Fruit fly (Drosophila melanogaster) whole organism, wandering third instar larva: ENCODE measurements around the gene janB.

ENCODE experiments used
- Abd-B ChIP-seq: fragments of >200 bp; optimal IDR thresholded peaks from 2 replicates; lab custom pipeline; 2017; ENCODE audit warnings: missing biosample characterization, missing genetic modification characterization
- CG32264 ChIP-seq: fragments of 200-800 bp; sonication (Bioruptor generic); optimal IDR thresholded peaks from 2 replicates; lab custom pipeline; 2016; ENCODE audit warnings: missing biosample characterization, missing genetic modification characterization
- CG9705 ChIP-seq: fragments of 200-800 bp; sonication (Bioruptor generic); optimal IDR thresholded peaks from 2 replicates; lab custom pipeline; 2018; ENCODE audit warnings: missing biosample characterization, mild to moderate bottlenecking, missing genetic modification characterization
- CrebA ChIP-seq: fragments of 200-800 bp; sonication (Bioruptor generic); optimal IDR thresholded peaks from 2 replicates; lab custom pipeline; 2016; ENCODE audit warnings: missing biosample characterization, mild to moderate bottlenecking, missing genetic modification characterization, borderline replicate concordance
- Dif ChIP-seq: fragments of 200-275, 200-300 bp; sonication (Bioruptor generic); optimal IDR thresholded peaks from 2 replicates; lab custom pipeline; 2018; ENCODE audit warnings: missing biosample characterization, missing genetic modification characterization; ENCODE audit not compliant: partially characterized antibody
- GATAd ChIP-seq: sonication (Bioruptor generic); optimal IDR thresholded peaks from 2 replicates; lab custom pipeline; 2016; ENCODE audit warnings: missing biosample characterization, missing genetic modification characterization
- HLH106 ChIP-seq: fragments of 200-800 bp; optimal IDR thresholded peaks from 3 replicates; lab custom pipeline; 2019; ENCODE audit warnings: missing biosample characterization, mild to moderate bottlenecking, missing genetic modification characterization, moderate library complexity
- Hnf4 ChIP-seq: fragments of 200-800 bp; sonication (Bioruptor generic); optimal IDR thresholded peaks from 2 replicates; lab custom pipeline; 2016; ENCODE audit warnings: missing biosample characterization, mild to moderate bottlenecking, missing genetic modification characterization
- Hr78 ChIP-seq: fragments of >200 bp; optimal IDR thresholded peaks from 2 replicates; lab custom pipeline; 2017; ENCODE audit warnings: missing biosample characterization, missing genetic modification characterization
- Jra ChIP-seq: sonication (Bioruptor generic); optimal IDR thresholded peaks from 2 replicates; lab custom pipeline; 2016; ENCODE audit warnings: missing biosample characterization, missing genetic modification characterization
- Mio ChIP-seq: sonication (Bioruptor generic); optimal IDR thresholded peaks from 2 replicates; lab custom pipeline; 2016; ENCODE audit warnings: missing biosample characterization, missing genetic modification characterization
- Myc ChIP-seq: fragments of >200 bp; optimal IDR thresholded peaks from 2 replicates; lab custom pipeline; 2017
- N ChIP-seq: fragments of >200 bp; optimal IDR thresholded peaks from 2 replicates; lab custom pipeline; 2018; ENCODE audit warnings: missing biosample characterization, missing external identifiers, missing genetic modification characterization
- OdsH ChIP-seq: fragments of 200-800 bp; sonication (Bioruptor generic); optimal IDR thresholded peaks from 2 replicates; lab custom pipeline; 2016; ENCODE audit warnings: missing biosample characterization, mild to moderate bottlenecking, missing genetic modification characterization
- Rel ChIP-seq, 2 experiments: fragments of 200-800 bp; sonication (Bioruptor generic) in 1 of 2; optimal IDR thresholded peaks; 2 replicates in 1 of 2; 3 replicates in 1 of 2; lab custom pipeline; 2016 to 2019; ENCODE audit warnings: mild to moderate bottlenecking in 2 of 2, missing biosample characterization in 2 of 2, missing genetic modification characterization in 2 of 2, moderate library complexity in 1 of 2
- Sp1 ChIP-seq: fragments of 200-800 bp; sonication (Bioruptor generic); optimal IDR thresholded peaks from 3 replicates; lab custom pipeline; 2019; ENCODE audit warnings: missing biosample characterization, mild to moderate bottlenecking, missing genetic modification characterization, moderate library complexity
- Vsx2 ChIP-seq: fragments of 200-300, 225-300 bp; sonication (Bioruptor generic); optimal IDR thresholded peaks from 2 replicates; lab custom pipeline; 2018; ENCODE audit warnings: missing biosample characterization, missing genetic modification characterization; ENCODE audit not compliant: partially characterized antibody
- br ChIP-seq: fragments of 200-800 bp; sonication (Bioruptor generic); optimal IDR thresholded peaks from 2 replicates; lab custom pipeline; 2016; ENCODE audit warnings: missing biosample characterization, missing genetic modification characterization
- dl ChIP-seq, 2 experiments: fragments of 175-275, 200-275 bp in 1 of 2; fragments of 200-275 bp in 1 of 2; sonication (Bioruptor generic); optimal IDR thresholded peaks; lab custom pipeline; 2018; ENCODE audit warnings: mild to moderate bottlenecking in 2 of 2, missing biosample characterization in 2 of 2, missing genetic modification characterization in 2 of 2, moderate library complexity in 2 of 2; ENCODE audit not compliant: partially characterized antibody in 2 of 2, insufficient read depth in 1 of 2
- dmrt93B ChIP-seq: fragments of 200-800 bp; sonication (Bioruptor generic); optimal IDR thresholded peaks from 2 replicates; lab custom pipeline; 2018; ENCODE audit warnings: missing biosample characterization, mild to moderate bottlenecking, missing genetic modification characterization
- ey ChIP-seq: fragments of 200-800 bp; sonication (Bioruptor generic); optimal IDR thresholded peaks from 2 replicates; lab custom pipeline; 2016; ENCODE audit warnings: missing biosample characterization, missing genetic modification characterization
- foxo ChIP-seq, 2 experiments: fragments of 200-800 bp; sonication (Bioruptor generic); optimal IDR thresholded peaks; 2 replicates in 1 of 2; 3 replicates in 1 of 2; lab custom pipeline; 2016 to 2017; ENCODE audit warnings: missing biosample characterization in 2 of 2, missing genetic modification characterization in 2 of 2
- fru ChIP-seq: fragments of 200-800 bp; sonication (Bioruptor generic); optimal IDR thresholded peaks from 3 replicates; lab custom pipeline; 2016; ENCODE audit warnings: missing biosample characterization, mild to moderate bottlenecking, missing genetic modification characterization
- h ChIP-seq: fragments of 200-800 bp; sonication (Bioruptor generic); optimal IDR thresholded peaks from 3 replicates; lab custom pipeline; 2016; ENCODE audit warnings: missing biosample characterization, mild to moderate bottlenecking, missing genetic modification characterization
- jim ChIP-seq: fragments of 175-275, 200-325 bp; sonication (Bioruptor generic); optimal IDR thresholded peaks from 2 replicates; lab custom pipeline; 2016; ENCODE audit warnings: missing biosample characterization, mild to moderate bottlenecking, missing genetic modification characterization
- lola ChIP-seq: fragments of >200 bp; optimal IDR thresholded peaks from 2 replicates; lab custom pipeline; 2017; ENCODE audit warnings: missing biosample characterization, missing genetic modification characterization
- psq ChIP-seq: fragments of 200-800 bp; sonication (Bioruptor generic); optimal IDR thresholded peaks from 3 replicates; lab custom pipeline; 2017; ENCODE audit warnings: missing biosample characterization, mild to moderate bottlenecking, missing genetic modification characterization, moderate library complexity
- rgr ChIP-seq: fragments of 200-800 bp; sonication (Bioruptor generic); optimal IDR thresholded peaks from 3 replicates; lab custom pipeline; 2016; ENCODE audit warnings: missing biosample characterization, mild to moderate bottlenecking, missing genetic modification characterization
- sage ChIP-seq: fragments of 200-800 bp; sonication (Bioruptor generic); optimal IDR thresholded peaks from 2 replicates; lab custom pipeline; 2016; ENCODE audit warnings: missing biosample characterization, mild to moderate bottlenecking, missing genetic modification characterization
- sv ChIP-seq: fragments of 200-800 bp; sonication (Bioruptor generic); optimal IDR thresholded peaks from 3 replicates; lab custom pipeline; 2016; ENCODE audit warnings: missing biosample characterization, missing genetic modification characterization
- tai ChIP-seq: sonication (Bioruptor generic); optimal IDR thresholded peaks from 2 replicates; lab custom pipeline; 2016; ENCODE audit warnings: missing biosample characterization, missing genetic modification characterization
- usp ChIP-seq: fragments of >200 bp; optimal IDR thresholded peaks from 2 replicates; lab custom pipeline; 2017; ENCODE audit warnings: missing biosample characterization, missing genetic modification characterization
- woc ChIP-seq: sonication (Bioruptor generic); optimal IDR thresholded peaks from 2 replicates; lab custom pipeline; 2016; ENCODE audit warnings: missing biosample characterization, mild to moderate bottlenecking, missing genetic modification characterization

janB gene

DNA sequence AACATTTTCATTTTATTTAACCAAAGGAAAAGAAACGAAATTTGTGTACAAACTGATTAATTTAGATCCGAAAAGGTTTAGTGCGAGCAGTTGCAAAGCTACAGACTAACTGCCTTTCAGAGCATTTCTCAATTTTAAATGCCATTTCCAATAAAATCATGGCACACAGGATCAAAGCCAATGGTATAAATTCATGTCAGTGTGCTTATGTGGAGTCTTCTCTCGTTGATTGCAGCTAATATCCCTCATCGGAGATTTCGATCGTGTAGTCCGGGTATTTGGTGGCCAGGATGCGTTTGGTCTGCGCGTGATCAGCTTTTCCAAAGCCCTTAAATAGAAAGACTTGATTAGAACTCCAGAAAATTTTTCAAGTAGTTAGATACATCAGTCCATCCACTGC, at the start of gene janB:
Gene janB, minus strand, starts transcription at position 101 of the 400 bp plus-strand sequence.
- no peak for TF ChIP-seq N
- no peak for TF ChIP-seq sv (GFP tag; lab: Kevin White, UChicago)
- TF ChIP-seq CG9705 (GFP tag; lab: Kevin White, UChicago): no peak
- no peak for TF ChIP-seq Myc (lab: Kevin White, UChicago)

- TF ChIP-seq Jra (GFP tag; lab: Kevin White, UChicago): no peak
- no peak for TF ChIP-seq Mio (GFP tag; lab: Kevin White, UChicago)
- no peak for TF ChIP-seq HLH106 (tag; lab: Kevin White, UChicago)
- TF ChIP-seq usp: no peak
- no peak for TF ChIP-seq jim (GFP tag; lab: Kevin White, UChicago)
- no peak for TF ChIP-seq dmrt93B (GFP tag; lab: Kevin White, UChicago)
- no peak for TF ChIP-seq Dif (GFP tag; lab: Kevin White, UChicago)
- TF ChIP-seq woc (GFP tag; lab: Kevin White, UChicago): no peak
- no peak for TF ChIP-seq GATAd (GFP tag; lab: Kevin White, UChicago)
- no peak for TF ChIP-seq Hnf4
- no peak for TF ChIP-seq fru (GFP tag; lab: Kevin White, UChicago)
- TF ChIP-seq tai (GFP tag; lab: Kevin White, UChicago): no peak
- no peak for TF ChIP-seq h (GFP tag; lab: Kevin White, UChicago)
- TF ChIP-seq lola (GFP tag; lab: Kevin White, UChicago): no peak
- TF ChIP-seq CrebA (GFP tag; lab: Kevin White, UChicago): no peak
- no peak for TF ChIP-seq br (GFP tag; lab: Kevin White, UChicago)
- no peak for TF ChIP-seq Vsx2
- TF ChIP-seq, all 38 proteins: peak for 0
Measured at dm6 chr3R:30084137-30084536, 45.6 kb upstream of the janB start.

DNA sequence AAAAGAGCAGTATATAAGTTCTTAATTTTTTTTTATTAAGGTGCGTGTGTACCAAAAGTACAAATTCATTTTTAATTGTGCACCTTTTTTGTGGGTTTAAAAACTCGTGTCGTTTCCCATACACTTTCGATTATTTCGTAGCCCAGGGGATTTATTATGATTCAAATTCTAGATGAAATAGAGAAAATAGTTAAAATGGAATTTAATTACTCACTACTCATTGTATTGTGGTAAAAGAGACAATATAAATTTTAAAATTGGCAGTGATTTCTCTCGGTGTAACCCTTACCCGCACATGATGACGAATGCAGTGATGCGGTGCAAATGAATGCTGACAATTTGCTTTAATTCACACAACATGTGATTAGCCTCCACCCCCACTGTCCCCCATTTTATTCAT, 44.7 kb upstream of the janB start:
- TF ChIP-seq dl (GFP tag; optimal IDR thresholded peaks at IDR 0.05; lab: Kevin White, UChicago; ENCODE audit: insufficient read depth in 1 of 2, partially characterized antibody in 2 of 2) (no peak), br (GFP tag; lab: Kevin White, UChicago) (peak; percentile 2), sage (GFP tag; lab: Kevin White, UChicago) (no peak), CrebA (GFP tag; lab: Kevin White, UChicago) (no peak), ey (GFP tag; lab: Kevin White, UChicago) (peak; percentile 42), h (GFP tag; lab: Kevin White, UChicago) (peak; percentile 40), foxo (GFP tag; optimal IDR thresholded peaks at IDR 0.05; lab: Kevin White, UChicago) (peak in 1 of 2 experiments; percentile 3), Myc (lab: Kevin White, UChicago) (no peak), tai (GFP tag; lab: Kevin White, UChicago) (no peak), Abd-B (GFP tag; lab: Kevin White, UChicago) (no peak), Mio (GFP tag; lab: Kevin White, UChicago) (no peak), HLH106 (tag; lab: Kevin White, UChicago) (peak; percentile 57), psq (peak; percentile 27), rgr (peak; percentile 29), Hr78 (no peak), Sp1 (GFP tag; lab: Kevin White, UChicago) (peak; percentile 15), GATAd (GFP tag; lab: Kevin White, UChicago) (no peak), Rel (GFP tag; optimal IDR thresholded peaks at IDR 0.05; lab: Kevin White, UChicago) (no peak), Rel (tag; optimal IDR thresholded peaks at IDR 0.05; lab: Kevin White, UChicago) (no peak), Vsx2 (no peak), OdsH (GFP tag; lab: Kevin White, UChicago) (no peak)

- TF ChIP-seq foxo (GFP tag; optimal IDR thresholded peaks at IDR 0.05; lab: Kevin White, UChicago): peak in 1 of 2 experiments; percentile 64
- no peak for TF ChIP-seq sage (GFP tag; lab: Kevin White, UChicago)
- peak; percentile 49 for TF ChIP-seq ey (GFP tag; lab: Kevin White, UChicago)
- TF ChIP-seq OdsH (GFP tag; lab: Kevin White, UChicago): no peak
- peak; percentile 35 for TF ChIP-seq h (GFP tag; lab: Kevin White, UChicago)
- peak; percentile 15 for TF ChIP-seq psq
- TF ChIP-seq CG32264 (GFP tag; lab: Kevin White, UChicago): no peak
- TF ChIP-seq dmrt93B (GFP tag; lab: Kevin White, UChicago): peak; percentile 16
- peak; percentile 39 for TF ChIP-seq br (GFP tag; lab: Kevin White, UChicago)
- TF ChIP-seq tai (GFP tag; lab: Kevin White, UChicago): no peak
- no peak for TF ChIP-seq N
- peak; percentile 58 for TF ChIP-seq fru (GFP tag; lab: Kevin White, UChicago)
- peak; percentile 15 for TF ChIP-seq Sp1 (GFP tag; lab: Kevin White, UChicago)
- no peak for TF ChIP-seq Myc (lab: Kevin White, UChicago)
- TF ChIP-seq HLH106 (tag; lab: Kevin White, UChicago): peak; percentile 8
- TF ChIP-seq rgr: peak; percentile 19
- TF ChIP-seq, all 38 proteins: peak for 10
Measured at dm6 chr3R:30076088-30076487, 37.6 kb upstream of the janB start.
